Fruit fly (Drosophila melanogaster) whole organism, adult: ENCODE data around the gene CG15543.
A peak's percentile ranks its signal among the peaks of the same experiment; 100 is the strongest.

ENCODE experiments used
- CG12768 ChIP-seq: fragments of 200-800 bp; sonication (Bioruptor generic); optimal IDR thresholded peaks from 2 replicates; lab custom pipeline; 2017; ENCODE audit warnings: missing biosample characterization, missing genetic modification characterization, mild to moderate bottlenecking, moderate library complexity, missing genetic modification reagents
- CG5204 ChIP-seq: fragments of 200-800 bp; sonication (Bioruptor generic); optimal IDR thresholded peaks from 2 replicates; lab custom pipeline; 2016; ENCODE audit warnings: missing biosample characterization, missing genetic modification characterization
- CG7101 ChIP-seq: fragments of 200-800 bp; sonication (Bioruptor generic); optimal IDR thresholded peaks from 2 replicates; lab custom pipeline; 2018; ENCODE audit warnings: missing biosample characterization, mild to moderate bottlenecking, missing genetic modification characterization, moderate library complexity
- Clk ChIP-seq: fragments of 200-800 bp; sonication (Bioruptor generic); optimal IDR thresholded peaks from 2 replicates; lab custom pipeline; 2017; ENCODE audit warnings: missing biosample characterization, missing genetic modification characterization
- Hr96 ChIP-seq: fragments of 200-800 bp; sonication (Bioruptor generic); optimal IDR thresholded peaks from 2 replicates; lab custom pipeline; 2016; ENCODE audit warnings: missing biosample characterization, missing genetic modification characterization
- Mnt ChIP-seq: fragments of 200-800 bp; sonication (Bioruptor generic); optimal IDR thresholded peaks from 2 replicates; lab custom pipeline; 2016; ENCODE audit warnings: missing biosample characterization, mild to moderate bottlenecking, missing genetic modification characterization
- bab1 ChIP-seq: fragments of 200-800 bp; sonication (Bioruptor generic); optimal IDR thresholded peaks from 3 replicates; lab custom pipeline; 2019; ENCODE audit warnings: missing biosample characterization, mild to moderate bottlenecking, missing genetic modification characterization, moderate library complexity
- kay ChIP-seq: fragments of 200-800 bp; sonication (Bioruptor generic); peaks from one replicate; lab custom pipeline; 2016; ENCODE audit warnings: missing biosample characterization, missing genetic modification characterization, borderline replicate concordance
- toe ChIP-seq: fragments of 200-800 bp; sonication (Bioruptor generic); optimal IDR thresholded peaks from 2 replicates; lab custom pipeline; 2016; ENCODE audit warnings: missing biosample characterization, missing genetic modification characterization

The CG15543 gene

dm6 chr3R:30789363-30789762 lies 46.7 kb downstream of the CG15543 start:
- TF ChIP-seq kay (GFP tag; lab: Kevin White, UChicago) = no peak
- TF ChIP-seq bab1 (GFP tag; lab: Kevin White, UChicago) = peak; percentile 15

- TF ChIP-seq kay (GFP tag; lab: Kevin White, UChicago) (no peak), CG12768 (no peak), Clk (GFP tag; lab: Kevin White, UChicago) (no peak), toe (GFP tag; lab: Kevin White, UChicago) (no peak), Hr96 (GFP tag; lab: Kevin White, UChicago) (no peak), CG7101 (no peak), CG5204 (GFP tag; lab: Kevin White, UChicago) (no peak), Mnt (GFP tag; lab: Kevin White, UChicago) (no peak), bab1 (GFP tag; lab: Kevin White, UChicago) (no peak)
These were observed 50.3 kb downstream of the CG15543 start for dm6 chr3R:30792959-30793358.
